Fruit fly (Drosophila melanogaster): ENCODE data around the gene SCCRO4.
A peak's percentile ranks its signal among the peaks of the same experiment; 100 is the strongest.

Gene SCCRO4

DNA sequence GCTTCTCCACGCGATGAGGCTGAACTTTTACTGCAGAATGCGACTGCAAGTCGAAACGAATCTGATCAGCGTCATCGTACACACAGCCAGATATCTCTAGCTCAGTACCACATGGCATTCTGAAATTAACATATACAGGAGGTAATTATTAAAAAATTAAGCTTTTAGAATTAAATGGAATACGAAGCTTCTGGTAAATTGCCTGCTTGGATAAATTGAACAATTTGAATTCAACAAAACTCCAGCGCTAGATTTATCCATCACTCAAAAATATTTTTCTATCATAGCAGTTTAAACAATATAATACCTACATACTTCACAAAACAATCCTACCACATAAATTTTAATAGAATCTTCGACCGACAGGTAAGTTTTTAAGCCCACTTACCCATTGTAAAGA lies at the start of gene SCCRO4:
TSS of gene SCCRO4 (plus strand) at position 301 of the 400 bp plus-strand sequence.
- TF ChIP-seq CG17801 (GFP tag; optimal IDR thresholded peaks at IDR 0.05; ENCODE audit: partially characterized antibody), result no peak

- no peak for TF ChIP-seq CG17801 (GFP tag; optimal IDR thresholded peaks at IDR 0.05; ENCODE audit: partially characterized antibody)
Observed at dm6 chr3L:20265514-20265913, 33.7 kb upstream of the SCCRO4 start, which contains the start of gene CG32228. CG32228 (plus strand) TSS chr3L:20265814.

DNA sequence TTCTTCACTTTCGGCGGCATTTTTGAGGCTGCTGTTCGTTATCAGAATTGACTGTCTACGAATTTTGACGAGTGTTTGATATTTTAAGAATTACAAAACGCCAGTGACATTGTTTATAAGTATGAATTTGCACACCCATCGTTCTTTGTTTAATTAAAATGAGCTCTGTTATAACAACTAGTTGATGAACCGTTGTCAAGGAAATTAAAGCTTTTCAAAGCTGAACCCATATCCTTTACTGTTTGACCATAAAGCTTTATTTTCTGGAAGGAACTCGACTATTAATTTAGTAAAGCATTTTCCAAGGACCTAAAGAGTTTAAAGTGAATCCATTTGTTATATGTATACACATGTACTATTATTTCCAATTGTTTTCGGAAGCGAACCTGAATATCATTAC lies 24.0 kb upstream of the SCCRO4 start, which contains the start of gene CG17122:
TSS of gene CG17122 (minus strand) at position 101 of the 400 bp plus-strand sequence.
- no peak for TF ChIP-seq CG17801 (GFP tag; optimal IDR thresholded peaks at IDR 0.05; ENCODE audit: partially characterized antibody)

dm6 chr3L:20275886-20276285 lies 23.3 kb upstream of the SCCRO4 start:
- TF ChIP-seq CG17801 (GFP tag; optimal IDR thresholded peaks at IDR 0.05; ENCODE audit: partially characterized antibody), result no peak

DNA sequence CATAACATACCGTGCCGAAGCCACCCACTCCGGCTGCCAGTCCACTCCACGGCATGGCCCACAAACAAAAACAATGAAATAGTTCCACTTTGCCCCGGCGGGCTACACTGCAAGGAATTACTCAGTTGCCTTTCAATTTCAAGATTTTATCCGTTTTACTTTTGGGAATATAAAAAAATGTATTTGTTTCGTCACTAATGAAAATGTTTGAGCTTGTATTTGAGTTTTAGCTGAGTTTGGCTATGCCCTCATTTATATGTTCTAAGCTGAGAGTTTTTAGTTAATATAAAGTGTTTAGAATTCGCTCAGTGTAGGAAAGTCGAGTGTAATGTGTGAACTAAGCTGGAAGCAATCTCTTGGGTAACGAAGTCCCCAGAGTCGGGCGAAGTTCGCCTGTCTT lies 22.6 kb upstream of the SCCRO4 start:
- TF ChIP-seq CG17801 (GFP tag; optimal IDR thresholded peaks at IDR 0.05; ENCODE audit: partially characterized antibody), result no peak

- no peak for TF ChIP-seq CG17801 (GFP tag; optimal IDR thresholded peaks at IDR 0.05; ENCODE audit: partially characterized antibody)
Observed at dm6 chr3L:20281254-20281653, 18.0 kb upstream of the SCCRO4 start.

- no peak for TF ChIP-seq CG17801 (GFP tag; optimal IDR thresholded peaks at IDR 0.05; ENCODE audit: partially characterized antibody)
Observed at dm6 chr3L:20287046-20287445, 12.2 kb upstream of the SCCRO4 start.

DNA sequence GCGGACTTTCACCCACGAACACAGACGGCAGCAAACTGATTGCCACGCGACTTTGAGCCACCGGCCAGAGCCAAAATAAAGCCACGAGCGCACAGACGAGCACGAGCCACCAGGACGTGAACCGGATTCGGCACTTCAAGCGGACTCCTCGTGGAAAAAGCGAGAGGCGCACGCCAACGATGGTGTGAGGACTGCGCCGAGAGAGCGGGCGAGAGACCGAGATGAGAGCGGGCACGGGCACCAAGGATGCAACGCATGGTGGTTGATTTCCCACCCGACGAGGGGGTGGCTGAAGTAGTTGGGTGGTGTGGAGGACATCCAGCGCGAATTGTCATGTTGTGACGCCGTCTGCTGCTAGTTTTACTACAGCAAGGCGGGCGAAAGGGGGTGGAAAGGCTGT lies 4.1 kb upstream of the SCCRO4 start, which contains the start of gene gogo:
TSS of gene gogo (minus strand) at position 39 of the 400 bp plus-strand sequence.
- no peak for TF ChIP-seq CG17801 (GFP tag; optimal IDR thresholded peaks at IDR 0.05; ENCODE audit: partially characterized antibody)

- no peak for TF ChIP-seq CG17801 (GFP tag; optimal IDR thresholded peaks at IDR 0.05; ENCODE audit: partially characterized antibody)
Observed at dm6 chr3L:20296797-20297196, 2.4 kb upstream of the SCCRO4 start, which contains the start of gene FRG1. FRG1 (minus strand) TSS chr3L:20296971.

dm6 chr3L:20302081-20302630 lies 2.9 kb downstream of the SCCRO4 start, which contains the start of gene Pex23:
Pex23 (minus strand) TSS chr3L:20302141.
- peak; percentile 80 for TF ChIP-seq CG17801 (GFP tag; optimal IDR thresholded peaks at IDR 0.05; ENCODE audit: partially characterized antibody)

- no peak for TF ChIP-seq CG17801 (GFP tag; optimal IDR thresholded peaks at IDR 0.05; ENCODE audit: partially characterized antibody)
Observed at dm6 chr3L:20306142-20306541, 6.9 kb downstream of the SCCRO4 start, which contains the start of gene CG32225. CG32225 (minus strand) TSS chr3L:20306283.

dm6 chr3L:20309354-20309753 lies 10.1 kb downstream of the SCCRO4 start, which contains the start of gene polo:
polo (plus strand) TSS chr3L:20309654.
- no peak for TF ChIP-seq CG17801 (GFP tag; optimal IDR thresholded peaks at IDR 0.05; ENCODE audit: partially characterized antibody)

dm6 chr3L:20309758-20310733 lies 10.8 kb downstream of the SCCRO4 start:
- TF ChIP-seq CG17801 (GFP tag; optimal IDR thresholded peaks at IDR 0.05; ENCODE audit: partially characterized antibody), result peak; percentile 20

DNA sequence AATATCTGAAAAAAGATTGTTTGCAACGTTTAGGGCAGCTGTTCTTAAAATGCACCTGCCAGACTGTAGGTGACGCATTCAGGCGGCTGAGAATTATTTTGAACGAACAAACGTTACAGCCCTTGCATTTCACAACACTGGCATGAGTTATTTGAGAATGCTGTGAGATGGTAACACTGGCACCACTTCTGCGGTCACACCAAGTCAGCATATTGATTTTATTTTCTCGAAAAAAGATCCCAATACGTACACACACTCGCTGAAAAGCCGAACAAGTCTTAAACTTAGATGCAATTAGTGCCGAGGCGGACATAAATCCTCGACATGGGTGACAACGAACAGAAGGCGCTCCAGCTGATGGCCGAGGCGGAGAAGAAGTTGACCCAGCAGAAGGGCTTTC lies 14.3 kb downstream of the SCCRO4 start, which contains the start of gene alphaSnap:
TSS of gene alphaSnap (plus strand) at position 164 of the 400 bp plus-strand sequence.
- TF ChIP-seq CG17801 (GFP tag; optimal IDR thresholded peaks at IDR 0.05; ENCODE audit: partially characterized antibody), result peak; percentile 63

DNA sequence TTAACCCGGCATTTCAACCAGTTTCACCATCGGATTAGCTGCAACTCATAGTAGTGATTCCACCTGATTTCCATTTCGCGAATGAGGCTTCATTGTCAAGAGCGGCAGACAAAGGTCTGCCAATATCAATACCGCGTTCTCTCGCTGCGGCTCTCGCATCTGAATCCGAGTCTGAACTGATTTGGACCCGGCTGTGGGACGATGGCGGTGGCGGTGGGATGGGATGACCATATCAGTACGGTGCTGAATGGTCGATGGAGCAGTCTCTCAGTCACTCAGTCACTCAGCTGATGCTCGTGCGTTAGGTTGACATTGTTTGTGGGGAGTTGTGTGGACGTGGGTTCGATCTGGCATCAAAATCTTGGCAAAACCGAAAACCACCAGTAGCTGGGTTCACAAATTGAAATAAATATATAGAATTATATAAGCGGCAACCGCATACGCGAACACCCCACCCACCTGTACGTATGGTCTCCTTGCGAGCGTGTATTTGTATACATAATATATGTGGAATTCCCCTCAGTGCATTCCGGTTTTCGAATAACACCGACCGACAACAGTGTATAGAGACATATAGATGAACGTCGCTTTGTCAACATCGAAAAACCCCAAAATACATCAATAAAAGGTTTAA lies 17.9 kb downstream of the SCCRO4 start, which contains the start of gene Spn77Ba:
TSS of gene Spn77Ba (plus strand) at position 235 of the 634 bp plus-strand sequence.
- no peak for TF ChIP-seq CG17801 (GFP tag; optimal IDR thresholded peaks at IDR 0.05; ENCODE audit: partially characterized antibody)

Measured in ovary, adult (tissue).